Fruit fly (Drosophila melanogaster): ENCODE data around the gene Sidpn.

Gene Sidpn

dm6 chr2L:19019640-19020039 lies 7.9 kb upstream of the Sidpn start:
- TF ChIP-seq CG11762 (GFP tag; optimal IDR thresholded peaks at IDR 0.05; ENCODE audit: insufficient read depth) = no peak
- no peak for TF ChIP-seq ss (GFP tag; optimal IDR thresholded peaks at IDR 0.05)
- no peak for TF ChIP-seq Hr38 (GFP tag; optimal IDR thresholded peaks at IDR 0.05)
- no peak for TF ChIP-seq CG16779 (tag; optimal IDR thresholded peaks at IDR 0.05)
- no peak for TF ChIP-seq esn (GFP tag; optimal IDR thresholded peaks at IDR 0.05)
- TF ChIP-seq CG11294 (GFP tag; IDR thresholded peaks at IDR 0.05) = no peak
- no peak for TF ChIP-seq vri (GFP tag; optimal IDR thresholded peaks at IDR 0.05)
- no peak for TF ChIP-seq CG6163 (GFP tag; IDR thresholded peaks at IDR 0.05)
- TF ChIP-seq CG11902 (GFP tag; optimal IDR thresholded peaks at IDR 0.05) = no peak
- no peak for TF ChIP-seq CG15336 (GFP tag; IDR thresholded peaks at IDR 0.05)
- TF ChIP-seq CG10669 (GFP tag; optimal IDR thresholded peaks at IDR 0.05) = no peak
- no peak for TF ChIP-seq Eip75B (GFP tag; optimal IDR thresholded peaks at IDR 0.05)
- no peak for TF ChIP-seq CG6276 (GFP tag; optimal IDR thresholded peaks at IDR 0.05)
- TF ChIP-seq CG8119 (GFP tag; IDR thresholded peaks at IDR 0.05) = no peak
- TF ChIP-seq Sox15 (GFP tag; optimal IDR thresholded peaks at IDR 0.05) = no peak
- TF ChIP-seq Eip78C (GFP tag) = no peak
- no peak for TF ChIP-seq OdsH (GFP tag; optimal IDR thresholded peaks at IDR 0.05)
- no peak for TF ChIP-seq Eip93F (GFP tag; optimal IDR thresholded peaks at IDR 0.05)

- TF ChIP-seq acj6 (GFP tag; optimal IDR thresholded peaks at IDR 0.05) (peak; percentile 81), CG3919 (GFP tag; optimal IDR thresholded peaks at IDR 0.05) (peak; percentile 80), CG6854 (GFP tag; optimal IDR thresholded peaks at IDR 0.05) (peak; percentile 61), CG9139 (GFP tag; optimal IDR thresholded peaks at IDR 0.05) (peak; percentile 80), dsx (GFP tag; optimal IDR thresholded peaks at IDR 0.05; ENCODE audit: poor library complexity, severe bottlenecking) (peak; percentile 84), net (GFP tag; optimal IDR thresholded peaks at IDR 0.05) (peak; percentile 72), CG11902 (GFP tag; optimal IDR thresholded peaks at IDR 0.05) (peak; percentile 66), Sox102F (GFP tag; optimal IDR thresholded peaks at IDR 0.05) (peak; percentile 85), salr (GFP tag; optimal IDR thresholded peaks at IDR 0.05) (peak; percentile 54 to 82), Hr39 (GFP tag; optimal IDR thresholded peaks at IDR 0.05) (peak; percentile 67), topi (GFP tag; optimal IDR thresholded peaks at IDR 0.05) (peak; percentile 81), Hr38 (GFP tag; optimal IDR thresholded peaks at IDR 0.05) (no peak), Smox (GFP tag; optimal IDR thresholded peaks at IDR 0.05) (peak; percentile 78), Met (GFP tag; optimal IDR thresholded peaks at IDR 0.05) (peak; percentile 84), spab (GFP tag; optimal IDR thresholded peaks at IDR 0.05) (peak; percentile 84), CG6163 (GFP tag; IDR thresholded peaks at IDR 0.05) (peak; percentile 66; the same call in 2 of the 3 replicates), Ets96B (tag; optimal IDR thresholded peaks at IDR 0.05) (peak; percentile 90), pdm3 (GFP tag; optimal IDR thresholded peaks at IDR 0.05) (peak; percentile 84), CG8632 (GFP tag; optimal IDR thresholded peaks at IDR 0.05) (peak; percentile 84), CG8119 (GFP tag; IDR thresholded peaks at IDR 0.05) (peak; percentile 89), Blimp-1 (GFP tag; optimal IDR thresholded peaks at IDR 0.05) (peak; percentile 61), vri (GFP tag; optimal IDR thresholded peaks at IDR 0.05) (peak; percentile 68), Eip75B (GFP tag; optimal IDR thresholded peaks at IDR 0.05) (peak; percentile 78), dac (GFP tag; optimal IDR thresholded peaks at IDR 0.05) (peak; percentile 53), Sox14 (GFP tag; optimal IDR thresholded peaks at IDR 0.05) (peak; percentile 88), achi (GFP tag; optimal IDR thresholded peaks at IDR 0.05) (peak; percentile 87), lz (GFP tag; optimal IDR thresholded peaks at IDR 0.05) (peak; percentile 82), CG15336 (GFP tag; IDR thresholded peaks at IDR 0.05) (peak; percentile 84), Sox15 (GFP tag; optimal IDR thresholded peaks at IDR 0.05) (peak; percentile 62), cyc (GFP tag; optimal IDR thresholded peaks at IDR 0.05) (peak; percentile 71), CG31627 (GFP tag; optimal IDR thresholded peaks at IDR 0.05) (peak; percentile 72), CG7368 (GFP tag; optimal IDR thresholded peaks at IDR 0.05) (peak; percentile 53), Ets21C (GFP tag; optimal IDR thresholded peaks at IDR 0.05) (peak; percentile 65), CG16779 (tag; optimal IDR thresholded peaks at IDR 0.05) (peak; percentile 83), CG1621 (tag; optimal IDR thresholded peaks at IDR 0.05) (peak; percentile 81), fd59A (GFP tag; optimal IDR thresholded peaks at IDR 0.05) (peak; percentile 87), CG6276 (GFP tag; optimal IDR thresholded peaks at IDR 0.05) (peak; percentile 72), CG6792 (GFP tag; optimal IDR thresholded peaks at IDR 0.05) (peak; percentile 82), CG10669 (GFP tag; optimal IDR thresholded peaks at IDR 0.05) (peak; percentile 84)
Measured at dm6 chr2L:19021278-19022220, 6.0 kb upstream of the Sidpn start.

Measured in whole organism, prepupa.